Fruit fly (Drosophila melanogaster) whole organism, embryonic: ENCODE results near the gene Megf8.
A peak's percentile ranks its signal among the peaks of the same experiment; 100 is the strongest.

Source experiments
- CG10274 ChIP-seq: fragments of 200-800 bp; sonication (Bioruptor generic); optimal IDR thresholded peaks from 3 replicates; lab custom pipeline; 2017; ENCODE audit warnings: missing biosample characterization, mild to moderate bottlenecking, missing genetic modification characterization
- CG11696 ChIP-seq: fragments of 200-800 bp; sonication (Bioruptor generic); IDR thresholded peaks from 2 replicates; pipeline ENCODE4 v1.3.6; 2022; ENCODE audit warnings: missing biosample characterization, missing genetic modification characterization
- CG12391 ChIP-seq: fragments of 200-800 bp; sonication (Bioruptor generic); optimal IDR thresholded peaks from 3 replicates; lab custom pipeline; 2018; ENCODE audit warnings: missing biosample characterization, mild to moderate bottlenecking, missing genetic modification characterization, moderate library complexity
- CG12659 ChIP-seq: fragments of 200-800 bp; sonication (Bioruptor generic); optimal IDR thresholded peaks from 3 replicates; lab custom pipeline; 2017; ENCODE audit warnings: mild to moderate bottlenecking, missing biosample characterization, missing genetic modification reagents, missing genetic modification characterization
- CG12942 ChIP-seq: fragments of 200-800 bp; sonication (Bioruptor generic); optimal IDR thresholded peaks from 3 replicates; lab custom pipeline; 2016; ENCODE audit warnings: missing biosample characterization, missing genetic modification characterization
- CG14441 ChIP-seq: fragments of 200-800 bp; sonication (Bioruptor generic); IDR thresholded peaks from 2 replicates; pipeline ENCODE4 v1.3.6; 2022; ENCODE audit warnings: missing biosample characterization, missing genetic modification characterization
- CG17328 ChIP-seq: fragments of 200-800 bp; sonication (Bioruptor generic); IDR thresholded peaks from 2 replicates; pipeline ENCODE4 v1.3.6; 2022; ENCODE audit warnings: missing biosample characterization, missing genetic modification characterization
- CG17359 ChIP-seq: fragments of 200-800 bp; sonication (Bioruptor generic); optimal IDR thresholded peaks from 3 replicates; lab custom pipeline; 2018; ENCODE audit warnings: missing biosample characterization, mild to moderate bottlenecking, missing genetic modification characterization, moderate library complexity
- CG17568 ChIP-seq: fragments of 200-800 bp; sonication (Bioruptor generic); optimal IDR thresholded peaks from 2 replicates; lab custom pipeline; 2018; ENCODE audit warnings: missing biosample characterization, mild to moderate bottlenecking, missing genetic modification characterization, moderate library complexity
- CG17829 ChIP-seq: fragments of 200-800 bp; optimal IDR thresholded peaks from 2 replicates; lab custom pipeline; 2019; ENCODE audit warnings: missing biosample characterization, mild to moderate bottlenecking, missing genetic modification characterization, moderate library complexity
- CG18262 ChIP-seq: fragments of 200-800 bp; optimal IDR thresholded peaks from 3 replicates; lab custom pipeline; 2019; ENCODE audit warnings: missing biosample characterization, mild to moderate bottlenecking, missing genetic modification characterization, moderate library complexity
- CG18619 ChIP-seq: fragments of 200-800 bp; sonication (Bioruptor generic); optimal IDR thresholded peaks from 3 replicates; lab custom pipeline; 2017; ENCODE audit warnings: missing biosample characterization, mild to moderate bottlenecking, missing genetic modification characterization
- CG31441 ChIP-seq: fragments of 200-800 bp; sonication (Bioruptor generic); IDR thresholded peaks from 2 replicates; pipeline ENCODE4 v1.3.6; 2022; ENCODE audit warnings: missing biosample characterization, missing genetic modification characterization
- CG3838 ChIP-seq: fragments of 200-800 bp; sonication (Bioruptor generic); optimal IDR thresholded peaks from 3 replicates; lab custom pipeline; 2016; ENCODE audit warnings: missing biosample characterization, missing genetic modification characterization
- CG4328 ChIP-seq: fragments of 200-800 bp; sonication (Bioruptor generic); optimal IDR thresholded peaks from 3 replicates; lab custom pipeline; 2017; ENCODE audit warnings: missing biosample characterization, missing genetic modification reagents, missing genetic modification characterization
- CG6272 ChIP-seq: fragments of 200-800 bp; sonication (Bioruptor generic); IDR thresholded peaks from 2 replicates; pipeline ENCODE4 v1.3.6; 2022; ENCODE audit warnings: missing biosample characterization, missing genetic modification characterization
- CG7271 ChIP-seq: fragments of 200-800 bp; sonication (Bioruptor generic); optimal IDR thresholded peaks from 2 replicates; lab custom pipeline; 2018; ENCODE audit warnings: missing biosample characterization, mild to moderate bottlenecking, missing genetic modification characterization, moderate library complexity
- CG7963 ChIP-seq: fragments of 200-800 bp; sonication (Bioruptor generic); IDR thresholded peaks from 3 replicates; pipeline ENCODE4 v1.3.6; 2022; ENCODE audit warnings: missing biosample characterization, missing genetic modification characterization; ENCODE audit not compliant: partially characterized antibody
- CG8388 ChIP-seq: fragments of 200-800 bp; sonication (Bioruptor generic); optimal IDR thresholded peaks from 2 replicates; lab custom pipeline; 2019; ENCODE audit warnings: missing biosample characterization, mild to moderate bottlenecking, missing genetic modification characterization, moderate library complexity
- CG9215 ChIP-seq: fragments of 200-800 bp; sonication (Bioruptor generic); IDR thresholded peaks from 2 replicates; pipeline ENCODE4 v1.3.6; 2022; ENCODE audit warnings: missing biosample characterization, missing genetic modification characterization
- Chrac-16 ChIP-seq: fragments of 200-800 bp; sonication (Bioruptor generic); optimal IDR thresholded peaks from 3 replicates; lab custom pipeline; 2016; ENCODE audit warnings: missing biosample characterization, missing genetic modification characterization
- Dip2 ChIP-seq: fragments of 200-800 bp; sonication (Bioruptor generic); IDR thresholded peaks from 2 replicates; pipeline ENCODE4 v1.3.6; 2022; ENCODE audit warnings: missing biosample characterization, missing genetic modification characterization
- Dll ChIP-seq: fragments of 200-800 bp; sonication (Bioruptor generic); IDR thresholded peaks from 4 replicates; pipeline ENCODE4 v1.3.6; 2022; ENCODE audit warnings: missing biosample characterization, missing genetic modification characterization; ENCODE audit not compliant: partially characterized antibody
- Doc3 ChIP-seq: fragments of 200-800 bp; sonication (Bioruptor generic); IDR thresholded peaks from 3 replicates; pipeline ENCODE4 v1.3.6; 2022; ENCODE audit warnings: missing biosample characterization, missing genetic modification characterization; ENCODE audit not compliant: partially characterized antibody
- E2f2 ChIP-seq: fragments of 200-800 bp; sonication (Bioruptor generic); IDR thresholded peaks from 2 replicates; pipeline ENCODE4 v1.3.6; 2022; ENCODE audit warnings: missing biosample characterization, missing genetic modification characterization
- Elba2 ChIP-seq: fragments of 200-800 bp; sonication (Bioruptor generic); optimal IDR thresholded peaks from 3 replicates; lab custom pipeline; 2016; ENCODE audit warnings: missing biosample characterization, missing genetic modification characterization
- H15 ChIP-seq: fragments of 200-800 bp; sonication (Bioruptor generic); IDR thresholded peaks from 3 replicates; pipeline ENCODE4 v1.3.6; 2022; ENCODE audit warnings: missing biosample characterization, missing genetic modification characterization
- MTF-1 ChIP-seq: fragments of 200-800 bp; sonication (Bioruptor generic); optimal IDR thresholded peaks from 2 replicates; lab custom pipeline; 2018; ENCODE audit warnings: missing biosample characterization, mild to moderate bottlenecking, missing genetic modification characterization, borderline replicate concordance
- Mrtf ChIP-seq: fragments of 200-800 bp; sonication (Bioruptor generic); IDR thresholded peaks from 3 replicates; pipeline ENCODE4 v1.3.6; 2022; ENCODE audit warnings: missing biosample characterization, missing genetic modification characterization
- NC2α ChIP-seq: fragments of 200-800 bp; sonication (Bioruptor generic); optimal IDR thresholded peaks from 2 replicates; lab custom pipeline; 2016; ENCODE audit warnings: missing biosample characterization, missing genetic modification characterization
- NC2β ChIP-seq: fragments of 200-800 bp; sonication (Bioruptor generic); optimal IDR thresholded peaks from 2 replicates; lab custom pipeline; 2016; ENCODE audit warnings: missing biosample characterization, missing genetic modification characterization
- Nf-YC ChIP-seq: fragments of 200-800 bp; optimal IDR thresholded peaks from 3 replicates; lab custom pipeline; 2019; ENCODE audit warnings: missing biosample characterization, mild to moderate bottlenecking, missing genetic modification characterization, moderate library complexity
- Poxn ChIP-seq: fragments of 200-800 bp; sonication (Bioruptor generic); IDR thresholded peaks from 2 replicates; pipeline ENCODE4 v1.3.6; 2022; ENCODE audit warnings: missing biosample characterization, missing genetic modification characterization
- ac ChIP-seq: fragments of 200-800 bp; sonication (Bioruptor generic); optimal IDR thresholded peaks from 3 replicates; lab custom pipeline; 2017; ENCODE audit warnings: missing biosample characterization, mild to moderate bottlenecking, missing genetic modification characterization
- amos ChIP-seq: fragments of 200-800 bp; sonication (Bioruptor generic); IDR thresholded peaks from 2 replicates; pipeline ENCODE4 v1.3.6; 2022; ENCODE audit warnings: missing biosample characterization, missing genetic modification characterization; ENCODE audit not compliant: partially characterized antibody
- bbx ChIP-seq: fragments of 200-800 bp; sonication (Bioruptor generic); IDR thresholded peaks from 2 replicates; pipeline ENCODE4 v1.3.6; 2022; ENCODE audit warnings: missing biosample characterization, missing genetic modification characterization; ENCODE audit not compliant: partially characterized antibody
- caup ChIP-seq: fragments of 200-800 bp; sonication (Bioruptor generic); optimal IDR thresholded peaks from 3 replicates; lab custom pipeline; 2017; ENCODE audit warnings: missing biosample characterization, mild to moderate bottlenecking, missing genetic modification characterization, moderate library complexity; ENCODE audit not compliant: severe bottlenecking
- chinmo ChIP-seq: fragments of 200-800 bp; sonication (Bioruptor generic); IDR thresholded peaks from 4 replicates; pipeline ENCODE4 v1.3.6; 2022; ENCODE audit warnings: missing biosample characterization, missing genetic modification characterization; ENCODE audit not compliant: partially characterized antibody
- crol ChIP-seq: fragments of 200-800 bp; sonication (Bioruptor generic); IDR thresholded peaks from 2 replicates; pipeline ENCODE4 v1.3.6; 2022; ENCODE audit warnings: missing biosample characterization, missing genetic modification characterization
- cwo ChIP-seq: fragments of 200-800 bp; sonication (Bioruptor generic); optimal IDR thresholded peaks from 3 replicates; lab custom pipeline; 2017; ENCODE audit warnings: missing biosample characterization, missing genetic modification characterization, mild to moderate bottlenecking, moderate library complexity, missing genetic modification reagents
- dati ChIP-seq: fragments of 200-800 bp; sonication (Bioruptor generic); IDR thresholded peaks from 2 replicates; pipeline ENCODE4 v1.3.6; 2022; ENCODE audit warnings: missing biosample characterization, missing genetic modification characterization
- dimm ChIP-seq: fragments of 200-800 bp; sonication (Bioruptor generic); IDR thresholded peaks from 2 replicates; pipeline ENCODE4 v1.3.6; 2022; ENCODE audit warnings: missing biosample characterization, missing genetic modification characterization
- dm ChIP-seq: fragments of 200-800 bp; sonication (Bioruptor generic); optimal IDR thresholded peaks from 3 replicates; lab custom pipeline; 2016; ENCODE audit warnings: missing biosample characterization, missing genetic modification characterization
- dpn ChIP-seq, 2 experiments: fragments of 200-800 bp; sonication (Bioruptor generic); optimal IDR thresholded peaks; 3 replicates each; lab custom pipeline; 2016; ENCODE audit warnings: missing biosample characterization in 2 of 2, missing genetic modification characterization in 2 of 2
- eve ChIP-seq, 2 experiments: fragments of >200 bp; optimal IDR thresholded peaks; 2 replicates each; lab custom pipeline; 2017; ENCODE audit warnings: missing biosample characterization in 2 of 2, missing genetic modification characterization in 2 of 2
- h ChIP-seq: fragments of >200 bp; optimal IDR thresholded peaks from 2 replicates; lab custom pipeline; 2017
- luna ChIP-seq: fragments of 200-800 bp; sonication (Bioruptor generic); optimal IDR thresholded peaks from 2 replicates; lab custom pipeline; 2016; ENCODE audit warnings: missing biosample characterization, missing genetic modification characterization
- salm ChIP-seq: fragments of 200-800 bp; sonication (Bioruptor generic); optimal IDR thresholded peaks from 2 replicates; lab custom pipeline; 2018; ENCODE audit warnings: missing biosample characterization, mild to moderate bottlenecking, missing genetic modification characterization
- sc ChIP-seq, 3 experiments: fragments of >200 bp in 2 of 3; fragments of 200-800 bp in 1 of 3; sonication (Bioruptor generic) in 1 of 3; optimal IDR thresholded peaks; 2 replicates in 2 of 3; 3 replicates in 1 of 3; lab custom pipeline; 2017; ENCODE audit warnings: mild to moderate bottlenecking in 1 of 3, missing biosample characterization in 1 of 3, missing genetic modification characterization in 1 of 3, missing genetic modification reagents in 1 of 3

The Megf8 gene

dm6 chr2L:8042645-8043281 lies 508 bp upstream of the Megf8 start, which contains the start of gene RpL36A (continued):
- 0 out of 2 replicates have a peak, but pooled peaks have one; percentile 23 for TF ChIP-seq CG11696 (GFP tag; lab: Robert Waterston, UW)
- TF ChIP-seq sc (optimal IDR thresholded peaks at IDR 0.05; lab: Kevin White, UChicago) = no peak
- TF ChIP-seq sc (GFP tag; optimal IDR thresholded peaks at IDR 0.05; lab: Kevin White, UChicago) = no peak
- TF ChIP-seq CG17568 (GFP tag; lab: Kevin White, UChicago) = no peak
- TF ChIP-seq CG7963 = peak; percentile 91
- no peak for TF ChIP-seq Poxn (GFP tag; lab: Robert Waterston, UW)
- no peak for TF ChIP-seq crol (GFP tag; lab: Robert Waterston, UW)
- peak; percentile 80 for TF ChIP-seq Dll (GFP tag; lab: Robert Waterston, UW)
- TF ChIP-seq Dip2 = no peak
- peak; percentile 97 for TF ChIP-seq amos (GFP tag; lab: Robert Waterston, UW)
- TF ChIP-seq CG17359 (tag; lab: Kevin White, UChicago) = peak; percentile 45
- TF ChIP-seq CG14441 (GFP tag; lab: Robert Waterston, UW) = peak; percentile 51
- TF ChIP-seq dati = no peak
- TF ChIP-seq salm (tag; lab: Kevin White, UChicago) = peak; percentile 29
- TF ChIP-seq dpn (GFP tag; optimal IDR thresholded peaks at IDR 0.05; lab: Kevin White, UChicago) = peak; percentile 18 to 60
- no peak for TF ChIP-seq chinmo (GFP tag; lab: Robert Waterston, UW)
- peak; percentile 62 for TF ChIP-seq caup (GFP tag; lab: Kevin White, UChicago)
- peak; percentile 49; the same call in 2 of the 3 replicates for TF ChIP-seq Mrtf (GFP tag; lab: Robert Waterston, UW)
- TF ChIP-seq CG4328 = peak; percentile 55
- TF ChIP-seq CG8388 (GFP tag; lab: Kevin White, UChicago) = peak; percentile 30
- peak; percentile 81 for TF ChIP-seq CG12659
- TF ChIP-seq CG10274 (GFP tag; lab: Kevin White, UChicago) = no peak
- no peak for TF ChIP-seq CG18262 (tag; lab: Kevin White, UChicago)
- no peak for TF ChIP-seq CG9215
- TF ChIP-seq H15 (GFP tag; lab: Robert Waterston, UW) = no peak
- peak; percentile 39 for TF ChIP-seq luna (GFP tag; lab: Kevin White, UChicago)
- no peak for TF ChIP-seq NC2α (GFP tag; lab: Kevin White, UChicago)
- TF ChIP-seq CG12942 (GFP tag; lab: Kevin White, UChicago) = no peak
- peak; percentile 10 for TF ChIP-seq CG17829
- TF ChIP-seq Doc3 (GFP tag; lab: Robert Waterston, UW) = peak; percentile 70
- TF ChIP-seq NC2β = peak; percentile 98
- TF ChIP-seq h (lab: Kevin White, UChicago) = no peak
- TF ChIP-seq bbx (GFP tag; lab: Robert Waterston, UW) = peak; percentile 94
- TF ChIP-seq dm (GFP tag; lab: Kevin White, UChicago) = peak; percentile 89
- TF ChIP-seq CG31441 (GFP tag; lab: Robert Waterston, UW) = no peak; the same call in none of the 2 replicates
- no peak for TF ChIP-seq cwo (GFP tag; lab: Kevin White, UChicago)
- TF ChIP-seq CG12391 (tag; lab: Kevin White, UChicago) = peak; percentile 69
- no peak for TF ChIP-seq Elba2 (GFP tag; lab: Kevin White, UChicago)
- TF ChIP-seq Chrac-16 (GFP tag; lab: Kevin White, UChicago) = peak; percentile 41
- TF ChIP-seq CG6272 (GFP tag; lab: Robert Waterston, UW) = peak; percentile 15; the same call in 1 of the 2 replicates
- TF ChIP-seq CG7271 (tag; lab: Kevin White, UChicago) = no peak
- peak; percentile 27 for TF ChIP-seq ac (GFP tag; lab: Kevin White, UChicago)
- no peak for TF ChIP-seq CG3838 (GFP tag; lab: Kevin White, UChicago)
- TF ChIP-seq eve (GFP tag; optimal IDR thresholded peaks at IDR 0.05; lab: Kevin White, UChicago) = no peak
- TF ChIP-seq MTF-1 = peak; percentile 56
- peak; percentile 50 for TF ChIP-seq E2f2 (GFP tag; lab: Robert Waterston, UW)
- peak; percentile 70 for TF ChIP-seq CG18619 (GFP tag; lab: Kevin White, UChicago)
- peak; percentile 63 for TF ChIP-seq CG17328 (GFP tag; lab: Robert Waterston, UW)
- no peak for TF ChIP-seq dimm
- TF ChIP-seq Nf-YC = no peak
